Worm (Caenorhabditis elegans) whole organism, early embryonic: ENCODE results near the gene cni-1.

Source experiments
- B0310.2 ChIP-seq: sonication (generic microtip); optimal IDR thresholded peaks from 2 replicates; lab custom pipeline; 2016; ENCODE audit warnings: mild to moderate bottlenecking, missing genetic modification characterization, missing compliant biosample characterization
- F13C5.2 ChIP-seq: sonication (generic microtip); optimal IDR thresholded peaks from 2 replicates; lab custom pipeline; 2017; ENCODE audit warnings: mild to moderate bottlenecking, missing genetic modification characterization, inconsistent platforms, missing compliant biosample characterization
- aly-1 ChIP-seq: sonication (generic microtip); optimal IDR thresholded peaks from 2 replicates; lab custom pipeline; 2016; ENCODE audit warnings: missing genetic modification characterization, missing compliant biosample characterization
- ama-1 ChIP-seq: fragments of 150-350 bp; optimal IDR thresholded peaks from 2 replicates; lab custom pipeline; 2014
- ceh-13 ChIP-seq: fragments of 200-800 bp; sonication (Bioruptor generic); optimal IDR thresholded peaks from 2 replicates; lab custom pipeline; 2018; ENCODE audit warnings: mild to moderate bottlenecking, missing genetic modification characterization, missing compliant biosample characterization
- ceh-36 ChIP-seq: sonication (generic microtip); optimal IDR thresholded peaks from 2 replicates; lab custom pipeline; 2016; ENCODE audit warnings: missing genetic modification characterization, inconsistent platforms, missing compliant biosample characterization
- ets-7 ChIP-seq: sonication (generic microtip); optimal IDR thresholded peaks from 2 replicates; lab custom pipeline; 2016; ENCODE audit warnings: missing genotype, missing genetic modification characterization, missing compliant biosample characterization
- flt-1 ChIP-seq: fragments of 200-800 bp; sonication (Bioruptor generic); IDR thresholded peaks from 2 replicates; pipeline ENCODE4 v1.3.6; 2022; ENCODE audit warnings: missing genetic modification characterization, missing compliant biosample characterization
- hmbx-1 ChIP-seq: sonication (generic microtip); optimal IDR thresholded peaks from 2 replicates; lab custom pipeline; 2016; ENCODE audit warnings: mild to moderate bottlenecking, missing genetic modification characterization, missing compliant biosample characterization
- hmg-4 ChIP-seq: fragments of 200-800 bp; sonication (Bioruptor generic); optimal IDR thresholded peaks from 2 replicates; lab custom pipeline; 2018; ENCODE audit warnings: mild to moderate bottlenecking, missing genetic modification characterization, missing compliant biosample characterization
- hnd-1 ChIP-seq: sonication (generic microtip); optimal IDR thresholded peaks from 2 replicates; lab custom pipeline; 2016; ENCODE audit warnings: missing genetic modification characterization, missing compliant biosample characterization
- pes-1 ChIP-seq: fragments of 200-800 bp; sonication (Bioruptor generic); IDR thresholded peaks from 2 replicates; pipeline ENCODE4 v1.3.6; 2022; ENCODE audit warnings: missing genetic modification reagents, missing genetic modification characterization, missing compliant biosample characterization
- scrt-1 ChIP-seq: fragments of 200-800 bp; sonication (Bioruptor generic); IDR thresholded peaks from 2 replicates; pipeline ENCODE4 v1.3.6; 2022; ENCODE audit warnings: missing genetic modification characterization, missing compliant biosample characterization
- sea-1 ChIP-seq: fragments of 200-800 bp; sonication (Bioruptor generic); conservative IDR thresholded peaks from 2 replicates; pipeline ENCODE4 v1.3.6; 2022; ENCODE audit warnings: missing genetic modification characterization, missing compliant biosample characterization
- tbx-11 ChIP-seq: fragments of 200-800 bp; sonication (Bioruptor generic); IDR thresholded peaks from 2 replicates; pipeline ENCODE4 v1.3.6; 2022; ENCODE audit warnings: missing genetic modification characterization, missing compliant biosample characterization
- tbx-37 ChIP-seq: fragments of 200-800 bp; sonication (Bioruptor generic); conservative IDR thresholded peaks from 2 replicates; pipeline ENCODE4 v1.3.6; 2022; ENCODE audit warnings: missing genetic modification reagents, missing genetic modification characterization, missing compliant biosample characterization
- tra-4 ChIP-seq: sonication (generic microtip); optimal IDR thresholded peaks from 2 replicates; lab custom pipeline; 2017; ENCODE audit warnings: missing genetic modification characterization, missing compliant biosample characterization

The cni-1 gene

DNA sequence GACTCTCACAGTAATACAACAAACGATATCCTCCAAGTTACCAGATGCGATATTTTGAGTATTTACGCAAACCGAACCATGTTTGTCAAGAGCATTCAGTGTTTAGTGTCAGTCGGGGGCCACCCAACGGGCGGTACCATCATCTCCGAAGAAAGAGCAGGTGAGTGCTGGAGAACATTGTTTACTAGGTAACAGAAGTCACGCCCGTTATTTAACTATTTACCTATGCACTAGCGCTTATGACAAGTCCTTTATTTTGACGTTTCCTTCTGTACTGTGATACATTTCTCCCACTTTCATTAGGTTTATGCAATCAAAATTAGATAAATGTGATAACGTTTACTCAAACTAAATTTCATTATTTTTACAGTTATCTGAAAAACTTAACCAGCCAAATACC lies 29.4 kb downstream of the cni-1 start, which contains the start of gene F57B1.6:
Gene F57B1.6, plus strand, starts transcription at position 79 of the 400 bp plus-strand sequence.
- TF ChIP-seq ceh-36 (tag; lab: Kevin White, UChicago), result no peak
- no peak for TF ChIP-seq aly-1 (tag; lab: Kevin White, UChicago)
- TF ChIP-seq scrt-1 (GFP tag; lab: Robert Waterston, UW), result no peak
- no peak for TF ChIP-seq flt-1 (GFP tag; lab: Robert Waterston, UW)
- TF ChIP-seq tbx-11 (GFP tag; lab: Robert Waterston, UW), result no peak
- TF ChIP-seq ceh-13 (GFP tag; lab: Kevin White, UChicago), result no peak
- TF ChIP-seq hmbx-1 (tag; lab: Kevin White, UChicago), result no peak
- no peak for TF ChIP-seq pes-1 (GFP tag; lab: Robert Waterston, UW)
- no peak for TF ChIP-seq ama-1 (lab: Kevin White, UChicago)
- TF ChIP-seq ets-7, result no peak
- no peak for TF ChIP-seq sea-1 (GFP tag; lab: Robert Waterston, UW)
- TF ChIP-seq hnd-1 (tag; lab: Kevin White, UChicago), result no peak
- TF ChIP-seq F13C5.2, result no peak
- no peak for TF ChIP-seq hmg-4 (GFP tag; lab: Kevin White, UChicago)
- TF ChIP-seq tbx-37, result no peak
- no peak for TF ChIP-seq tra-4
- no peak for TF ChIP-seq B0310.2 (tag; lab: Kevin White, UChicago)

DNA sequence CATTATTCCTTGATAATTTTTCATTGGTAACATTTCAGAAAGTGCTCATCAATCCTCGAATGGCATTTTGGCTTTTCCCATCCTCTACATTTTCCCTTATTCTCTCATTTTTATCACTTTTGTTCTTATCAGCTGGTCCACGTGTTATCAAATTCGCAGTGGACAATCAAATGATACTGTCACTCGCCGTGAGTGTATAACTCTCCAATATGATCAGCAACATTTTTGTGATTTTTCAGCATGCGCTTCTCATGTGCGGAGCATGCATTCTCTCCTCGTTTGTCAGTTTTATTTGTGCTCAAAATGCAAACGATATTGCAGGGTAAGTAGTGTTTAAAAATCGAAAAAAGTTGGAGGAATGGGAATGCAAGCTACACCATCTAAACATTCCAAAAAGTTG lies 32.5 kb downstream of the cni-1 start:
- TF ChIP-seq sea-1 (GFP tag; lab: Robert Waterston, UW) (no peak), hnd-1 (tag; lab: Kevin White, UChicago) (no peak), scrt-1 (GFP tag; lab: Robert Waterston, UW) (no peak), aly-1 (tag; lab: Kevin White, UChicago) (no peak), B0310.2 (tag; lab: Kevin White, UChicago) (no peak), tra-4 (no peak), flt-1 (GFP tag; lab: Robert Waterston, UW) (no peak), ceh-13 (GFP tag; lab: Kevin White, UChicago) (no peak), pes-1 (GFP tag; lab: Robert Waterston, UW) (no peak), hmg-4 (GFP tag; lab: Kevin White, UChicago) (no peak), ets-7 (no peak), hmbx-1 (tag; lab: Kevin White, UChicago) (no peak), ceh-36 (tag; lab: Kevin White, UChicago) (no peak), tbx-37 (no peak), tbx-11 (GFP tag; lab: Robert Waterston, UW) (no peak), F13C5.2 (no peak), ama-1 (lab: Kevin White, UChicago) (no peak)

DNA sequence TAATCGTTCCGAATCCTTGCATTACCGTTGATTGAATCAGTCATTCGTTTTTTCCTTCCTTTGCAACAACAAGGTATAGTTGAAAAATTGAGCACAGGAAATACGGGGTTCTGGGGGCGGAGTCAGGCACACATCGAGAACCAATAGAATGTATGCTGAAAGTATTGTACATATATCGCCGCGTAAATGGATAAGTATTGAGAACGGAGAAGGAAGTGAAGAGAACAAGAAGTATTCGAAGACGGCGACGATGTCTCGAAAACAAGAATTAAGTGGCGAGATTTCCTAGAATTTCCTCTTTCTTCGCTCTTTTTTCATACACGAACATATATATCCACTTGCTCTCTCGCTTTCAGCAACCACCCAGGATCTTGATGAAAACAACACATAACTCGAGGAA lies 40.9 kb downstream of the cni-1 start:
- TF ChIP-seq tbx-11 (GFP tag; lab: Robert Waterston, UW) (no peak), ceh-13 (GFP tag; lab: Kevin White, UChicago) (no peak), sea-1 (GFP tag; lab: Robert Waterston, UW) (no peak), ama-1 (lab: Kevin White, UChicago) (no peak), ets-7 (no peak), hnd-1 (tag; lab: Kevin White, UChicago) (no peak), B0310.2 (tag; lab: Kevin White, UChicago) (no peak), hmg-4 (GFP tag; lab: Kevin White, UChicago) (no peak), F13C5.2 (no peak), pes-1 (GFP tag; lab: Robert Waterston, UW) (no peak), tbx-37 (no peak), flt-1 (GFP tag; lab: Robert Waterston, UW) (no peak), scrt-1 (GFP tag; lab: Robert Waterston, UW) (no peak), aly-1 (tag; lab: Kevin White, UChicago) (no peak), tra-4 (no peak), ceh-36 (tag; lab: Kevin White, UChicago) (no peak)

DNA sequence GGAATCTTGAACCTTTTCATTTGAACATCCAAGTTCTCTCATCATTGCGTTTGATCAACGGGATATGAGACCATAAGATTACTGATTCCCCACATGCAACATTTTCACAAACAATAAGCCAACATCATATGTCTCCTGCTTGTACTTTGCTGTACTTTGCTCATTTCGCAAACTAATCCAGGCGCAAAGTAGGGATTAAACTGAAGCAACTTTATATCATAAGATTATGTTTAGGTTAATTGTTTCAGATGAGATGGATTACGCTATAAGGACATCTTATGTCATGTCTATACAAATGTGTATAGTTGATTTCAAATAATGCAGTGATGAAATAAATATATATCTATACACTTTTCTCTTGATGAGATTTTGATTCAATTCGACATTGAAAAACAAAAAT lies 49.4 kb downstream of the cni-1 start:
- TF ChIP-seq hmbx-1 (tag; lab: Kevin White, UChicago) (no peak), B0310.2 (tag; lab: Kevin White, UChicago) (no peak), ets-7 (no peak), ceh-13 (GFP tag; lab: Kevin White, UChicago) (no peak), hmg-4 (GFP tag; lab: Kevin White, UChicago) (no peak), scrt-1 (GFP tag; lab: Robert Waterston, UW) (no peak), F13C5.2 (no peak), hnd-1 (tag; lab: Kevin White, UChicago) (no peak), tra-4 (no peak), flt-1 (GFP tag; lab: Robert Waterston, UW) (no peak), ceh-36 (tag; lab: Kevin White, UChicago) (no peak), ama-1 (lab: Kevin White, UChicago) (no peak), pes-1 (GFP tag; lab: Robert Waterston, UW) (no peak), aly-1 (tag; lab: Kevin White, UChicago) (no peak)
